Fruit fly (Drosophila melanogaster): ENCODE measurements around the gene CG31145.

The CG31145 gene

dm6 chr3R:23669401-23670216 lies at the start of gene CG31145 (continued):
- TF ChIP-seq Kr (GFP tag; optimal IDR thresholded peaks at IDR 0.05) (peak; percentile 14), MESR4 (GFP tag; optimal IDR thresholded peaks at IDR 0.05) (peak; percentile 73), CG7928 (GFP tag; optimal IDR thresholded peaks at IDR 0.05) (peak; percentile 86), hb (GFP tag; IDR thresholded peaks at IDR 0.05; ENCODE audit: partially characterized antibody) (peak; percentile 58; the same call in 1 of the 3 replicates), NK7.1 (GFP tag; optimal IDR thresholded peaks at IDR 0.05) (peak; percentile 99), dimm (GFP tag; IDR thresholded peaks at IDR 0.05) (peak; percentile 96), pzg (GFP tag; optimal IDR thresholded peaks at IDR 0.05) (peak; percentile 35), Abd-B (GFP tag; optimal IDR thresholded peaks at IDR 0.05) (peak; percentile 100), CG43689 (GFP tag; IDR thresholded peaks at IDR 0.05) (peak; percentile 96), CG13424 (tag; optimal IDR thresholded peaks at IDR 0.05) (peak; percentile 100), CG15479 (GFP tag; optimal IDR thresholded peaks at IDR 0.05) (peak; percentile 65), pnt (GFP tag; optimal IDR thresholded peaks at IDR 0.05) (peak; percentile 99), CG6813 (GFP tag; optimal IDR thresholded peaks at IDR 0.05) (peak; percentile 99), CG9609 (GFP tag; optimal IDR thresholded peaks at IDR 0.05) (peak; percentile 100), sc (optimal IDR thresholded peaks at IDR 0.05) (no peak), sc (GFP tag; optimal IDR thresholded peaks at IDR 0.05) (peak; percentile 99), aop (GFP tag; IDR thresholded peaks at IDR 0.05) (peak; percentile 86), CG3726 (GFP tag; IDR thresholded peaks at IDR 0.05) (peak; percentile 99), twi (tag; optimal IDR thresholded peaks at IDR 0.05) (peak; percentile 98), cad (GFP tag; optimal IDR thresholded peaks at IDR 0.05) (no peak), CG11723 (GFP tag; optimal IDR thresholded peaks at IDR 0.05) (peak; percentile 100), CG10366 (GFP tag; IDR thresholded peaks at IDR 0.05) (peak; percentile 99), Nf-YA (GFP tag; IDR thresholded peaks at IDR 0.05) (peak; percentile 98), CG12155 (GFP tag; optimal IDR thresholded peaks at IDR 0.05) (peak; percentile 99), YL-1 (GFP tag; optimal IDR thresholded peaks at IDR 0.05) (peak; percentile 98), bigmax (GFP tag; optimal IDR thresholded peaks at IDR 0.05) (peak; percentile 83), Ada2b (GFP tag; IDR thresholded peaks at IDR 0.05) (peak; percentile 98), nmo (GFP tag; optimal IDR thresholded peaks at IDR 0.05) (peak; percentile 100), schlank (tag; optimal IDR thresholded peaks at IDR 0.05) (peak; percentile 98), toy (GFP tag; IDR thresholded peaks at IDR 0.05) (peak; percentile 97), Hsf (GFP tag; optimal IDR thresholded peaks at IDR 0.05) (peak; percentile 100), CG2116 (GFP tag; optimal IDR thresholded peaks at IDR 0.05) (peak; percentile 93), Doc3 (GFP tag; IDR thresholded peaks at IDR 0.05; ENCODE audit: partially characterized antibody) (no peak), bcd (GFP tag; optimal IDR thresholded peaks at IDR 0.05) (peak; percentile 100), Jarid2 (GFP tag; optimal IDR thresholded peaks at IDR 0.05) (peak; percentile 97), slp2 (GFP tag; optimal IDR thresholded peaks at IDR 0.05) (peak; percentile 100), Sin3A (optimal IDR thresholded peaks at IDR 0.05) (no peak), wor (GFP tag; IDR thresholded peaks at IDR 0.05) (peak; percentile 99), CG17359 (tag; optimal IDR thresholded peaks at IDR 0.05) (peak; percentile 100), CG9797 (GFP tag; optimal IDR thresholded peaks at IDR 0.05) (peak; percentile 73), unpg (GFP tag; optimal IDR thresholded peaks at IDR 0.05) (peak; percentile 99), CG2712 (tag; optimal IDR thresholded peaks at IDR 0.05) (peak; percentile 99), CG18262 (tag; optimal IDR thresholded peaks at IDR 0.05) (peak; percentile 99), CG30020 (tag; optimal IDR thresholded peaks at IDR 0.05) (peak; percentile 92), CG10431 (GFP tag; optimal IDR thresholded peaks at IDR 0.05) (peak; percentile 96), Lim3 (GFP tag; IDR thresholded peaks at IDR 0.05) (peak; percentile 98), CG18599 (GFP tag; optimal IDR thresholded peaks at IDR 0.05) (peak; percentile 100), CG8290 (GFP tag; optimal IDR thresholded peaks at IDR 0.05) (peak; percentile 98), CG8290 (tag; optimal IDR thresholded peaks at IDR 0.05) (peak; percentile 91 to 98)

All from whole organism, embryonic.